Fruit fly (Drosophila melanogaster): ENCODE data around the gene Ugt36E1.

Ugt36E1 gene

dm6 chr2L:18805637-18806403 lies 20.8 kb upstream of the Ugt36E1 start (continued):
- TF ChIP-seq D (optimal IDR thresholded peaks at IDR 0.05) = no peak
- peak; percentile 18 for TF ChIP-seq D (GFP tag; optimal IDR thresholded peaks at IDR 0.05)
- peak; percentile 77 for TF ChIP-seq sens (GFP tag)
- no peak for TF ChIP-seq CG17186 (GFP tag; optimal IDR thresholded peaks at IDR 0.05)
- no peak for TF ChIP-seq Fer2 (tag; optimal IDR thresholded peaks at IDR 0.05)
- TF ChIP-seq sug (tag; optimal IDR thresholded peaks at IDR 0.05) = no peak
- no peak for TF ChIP-seq insv (GFP tag; optimal IDR thresholded peaks at IDR 0.05)
- TF ChIP-seq ham (GFP tag; IDR thresholded peaks at IDR 0.05) = 0 out of 2 replicates have a peak, but pooled peaks have one; percentile 5
- no peak for TF ChIP-seq Myb (GFP tag; optimal IDR thresholded peaks at IDR 0.05)
- no peak for TF ChIP-seq CG13424 (tag; optimal IDR thresholded peaks at IDR 0.05)

dm6 chr2L:18808754-18809329 lies 17.7 kb upstream of the Ugt36E1 start:
- peak; percentile 20 for TF ChIP-seq tap (tag; optimal IDR thresholded peaks at IDR 0.05)
- peak; percentile 16 for TF ChIP-seq Oli (tag; optimal IDR thresholded peaks at IDR 0.05)
- no peak for TF ChIP-seq CG11398 (GFP tag; optimal IDR thresholded peaks at IDR 0.05)
- TF ChIP-seq CG17328 (GFP tag; IDR thresholded peaks at IDR 0.05) = 0 out of 2 replicates have a peak, but pooled peaks have one; percentile 29
- TF ChIP-seq CG14710 (tag; optimal IDR thresholded peaks at IDR 0.05) = peak; percentile 28
- TF ChIP-seq usp (GFP tag; optimal IDR thresholded peaks at IDR 0.05) = no peak
- TF ChIP-seq Hmr (GFP tag; optimal IDR thresholded peaks at IDR 0.05) = peak; percentile 13
- TF ChIP-seq bigmax (GFP tag; optimal IDR thresholded peaks at IDR 0.05) = no peak
- no peak for TF ChIP-seq CG15514 (GFP tag; optimal IDR thresholded peaks at IDR 0.05)
- TF ChIP-seq CG11695 (GFP tag; IDR thresholded peaks at IDR 0.05) = 0 out of 3 replicates have a peak, but pooled peaks have one; percentile 16
- TF ChIP-seq CG3726 (GFP tag; IDR thresholded peaks at IDR 0.05) = no peak
- peak; percentile 32 for TF ChIP-seq twi (tag; optimal IDR thresholded peaks at IDR 0.05)
- peak; percentile 35 for TF ChIP-seq Ets65A (GFP tag)
- no peak for TF ChIP-seq lov (optimal IDR thresholded peaks at IDR 0.05)
- TF ChIP-seq lov (GFP tag; IDR thresholded peaks at IDR 0.05) = no peak
- peak; percentile 4 for TF ChIP-seq ac (GFP tag; optimal IDR thresholded peaks at IDR 0.05)
- TF ChIP-seq Hr51 (GFP tag; optimal IDR thresholded peaks at IDR 0.05) = peak in 1 of 2 experiments; percentile 4
- peak; percentile 47 for TF ChIP-seq CG11504 (tag; optimal IDR thresholded peaks at IDR 0.05)
- TF ChIP-seq gem (tag; optimal IDR thresholded peaks at IDR 0.05) = peak; percentile 55
- TF ChIP-seq CG2712 (tag; optimal IDR thresholded peaks at IDR 0.05) = peak; percentile 54
- no peak for TF ChIP-seq ro (GFP tag; IDR thresholded peaks at IDR 0.05)
- peak; percentile 46 for TF ChIP-seq dmrt99B (tag; optimal IDR thresholded peaks at IDR 0.05)
- TF ChIP-seq C15 (GFP tag; IDR thresholded peaks at IDR 0.05) = no peak
- TF ChIP-seq CG14014 (GFP tag; IDR thresholded peaks at IDR 0.05) = no peak
- TF ChIP-seq lilli (GFP tag; optimal IDR thresholded peaks at IDR 0.05) = peak; percentile 6
- TF ChIP-seq CG10267 (tag; optimal IDR thresholded peaks at IDR 0.05) = peak; percentile 20
- TF ChIP-seq vvl (GFP tag; IDR thresholded peaks at IDR 0.05) = peak; percentile 16; the same call in 1 of the 2 replicates
- TF ChIP-seq nmo (GFP tag; optimal IDR thresholded peaks at IDR 0.05) = peak; percentile 22
- peak; percentile 20 for TF ChIP-seq az2 (GFP tag; optimal IDR thresholded peaks at IDR 0.05)
- TF ChIP-seq sob (GFP tag; IDR thresholded peaks at IDR 0.05) = 0 out of 2 replicates have a peak, but pooled peaks have one; percentile 10
- peak; percentile 46 for TF ChIP-seq CG17829 (tag; optimal IDR thresholded peaks at IDR 0.05)
- peak; percentile 23 for TF ChIP-seq grau (tag; optimal IDR thresholded peaks at IDR 0.05)
- TF ChIP-seq prd (optimal IDR thresholded peaks at IDR 0.05) = no peak
- TF ChIP-seq prd (GFP tag; IDR thresholded peaks at IDR 0.05) = peak; percentile 87
- peak; percentile 47 for TF ChIP-seq CG2678 (tag; optimal IDR thresholded peaks at IDR 0.05)
- peak; percentile 40 for TF ChIP-seq zf30C (GFP tag; optimal IDR thresholded peaks at IDR 0.05)
- peak; percentile 11 for TF ChIP-seq CG8388 (GFP tag; optimal IDR thresholded peaks at IDR 0.05)
- peak; percentile 39 for TF ChIP-seq CG7556 (GFP tag; optimal IDR thresholded peaks at IDR 0.05)
